Fruit fly (Drosophila melanogaster): Measurements from ENCODE around the gene CG43373.

- TF ChIP-seq woc (GFP tag; optimal IDR thresholded peaks at IDR 0.05) = no peak
- no peak for TF ChIP-seq ey (GFP tag; optimal IDR thresholded peaks at IDR 0.05)
- TF ChIP-seq Hr78 (GFP tag; optimal IDR thresholded peaks at IDR 0.05) = no peak
- no peak for TF ChIP-seq Vsx2 (GFP tag; optimal IDR thresholded peaks at IDR 0.05; ENCODE audit: partially characterized antibody)
- no peak for TF ChIP-seq rgr (GFP tag; optimal IDR thresholded peaks at IDR 0.05)
- TF ChIP-seq CrebA (GFP tag; optimal IDR thresholded peaks at IDR 0.05; ENCODE audit: borderline replicate concordance) = no peak
- no peak for TF ChIP-seq h (GFP tag; optimal IDR thresholded peaks at IDR 0.05)
- TF ChIP-seq foxo (GFP tag; optimal IDR thresholded peaks at IDR 0.05) = no peak
- TF ChIP-seq psq (GFP tag; optimal IDR thresholded peaks at IDR 0.05) = no peak
- no peak for TF ChIP-seq GATAd (GFP tag; optimal IDR thresholded peaks at IDR 0.05)
- TF ChIP-seq Sp1 (GFP tag; optimal IDR thresholded peaks at IDR 0.05) = no peak
These were observed 22.9 kb upstream of the CG43373 start for dm6 chr3L:16566093-16566492.

Measured in whole organism, wandering third instar larva.